Worm (Caenorhabditis elegans) whole organism, L1 larva: ENCODE data around the gene F35G2.3.

ENCODE experiments used
- ceh-82 ChIP-seq, 3 experiments: fragments of 150-350 bp in 1 of 3; sonication (generic microtip) in 2 of 3; optimal IDR thresholded peaks; 2 replicates each; lab custom pipeline; 2014 to 2017; ENCODE audit warnings: missing biosample characterization in 3 of 3, missing genetic modification characterization in 3 of 3
- elt-2 ChIP-seq: sonication (generic microtip); optimal IDR thresholded peaks from 2 replicates; lab custom pipeline; 2016; ENCODE audit warnings: missing genetic modification characterization, mild to moderate bottlenecking, inconsistent platforms, missing compliant biosample characterization, missing genetic modification reagents
- grh-1 ChIP-seq: fragments of 200-800 bp; sonication (Bioruptor generic); IDR thresholded peaks from 2 replicates; pipeline ENCODE4 v1.3.6; 2022; ENCODE audit warnings: missing genetic modification reagents, missing genetic modification characterization, missing compliant biosample characterization
- nhr-11 ChIP-seq: fragments of 150-350 bp; optimal IDR thresholded peaks from 2 replicates; lab custom pipeline; 2014; ENCODE audit warnings: missing biosample characterization, missing genetic modification characterization

- TF ChIP-seq nhr-11 (no peak), grh-1 (GFP tag; lab: Robert Waterston, UW) (no peak), ceh-82 (tag; optimal IDR thresholded peaks at IDR 0.05; lab: Kevin White, UChicago) (no peak), elt-2 (tag; lab: Kevin White, UChicago) (no peak)
These were observed 41.5 kb upstream of the F35G2.3 start, which contains the start of gene F20B10.3 for ce11 chrIV:12167944-12168343.
